Worm (Caenorhabditis elegans): ENCODE data around the gene W02B12.13.

- TF ChIP-seq K02D7.2 (tag; optimal IDR thresholded peaks at IDR 0.05) (no peak), nhr-11 (tag; optimal IDR thresholded peaks at IDR 0.05) (no peak), mec-3 (tag; optimal IDR thresholded peaks at IDR 0.05; ENCODE audit: borderline replicate concordance) (no peak), ceh-34 (tag; optimal IDR thresholded peaks at IDR 0.05) (no peak), ama-1 (optimal IDR thresholded peaks at IDR 0.05) (no peak), ceh-48 (tag; optimal IDR thresholded peaks at IDR 0.05) (no peak), zip-5 (tag; optimal IDR thresholded peaks at IDR 0.05) (no peak), C38D4.7 (GFP tag; optimal IDR thresholded peaks at IDR 0.05) (no peak), tbx-2 (tag; optimal IDR thresholded peaks at IDR 0.05) (no peak), F13H6.1 (tag; optimal IDR thresholded peaks at IDR 0.05) (no peak), hlh-6 (tag; optimal IDR thresholded peaks at IDR 0.05) (no peak), ets-4 (tag; optimal IDR thresholded peaks at IDR 0.05) (no peak), pha-4 (tag; optimal IDR thresholded peaks at IDR 0.05) (no peak)
These were observed 6.7 kb upstream of the W02B12.13 start, which contains the start of gene vha-6 for ce11 chrII:11438417-11438816.
